Fruit fly (Drosophila melanogaster): Measurements from ENCODE around the gene CG3437.

Gene CG3437

dm6 chr3L:9410030-9410589, 47.4 kb downstream of the CG3437 start:
- no peak for TF ChIP-seq Myc (optimal IDR thresholded peaks at IDR 0.05)
- TF ChIP-seq Sin3A (optimal IDR thresholded peaks at IDR 0.05) = no peak
- no peak for TF ChIP-seq psq (optimal IDR thresholded peaks at IDR 0.05)
- TF ChIP-seq insv (optimal IDR thresholded peaks at IDR 0.05) = no peak
- no peak for TF ChIP-seq h (optimal IDR thresholded peaks at IDR 0.05)
- TF ChIP-seq ttk (optimal IDR thresholded peaks at IDR 0.05) = no peak

All from Kc167 (cell line).